Worm (Caenorhabditis elegans): ENCODE results near the gene nipa-1.

Gene nipa-1

ce11 chrIII:3069101-3069500, 57.8 kb downstream of the nipa-1 start (continued):
- TF ChIP-seq F39B2.1 (GFP tag; IDR thresholded peaks at IDR 0.05) (no peak), ccch-3 (GFP tag; optimal IDR thresholded peaks at IDR 0.05) (no peak), him-1 (tag; optimal IDR thresholded peaks at IDR 0.05) (no peak), ekl-4 (GFP tag; IDR thresholded peaks at IDR 0.05) (peak; percentile 81; the same call in 1 of the 2 replicates)

- peak; percentile 59 for TF ChIP-seq tbp1 (GFP tag; optimal IDR thresholded peaks at IDR 0.05)
- no peak for TF ChIP-seq nfyb-1 (GFP tag; IDR thresholded peaks at IDR 0.05)
- TF ChIP-seq mes-4 (tag; optimal IDR thresholded peaks at IDR 0.05), result no peak
- no peak for TF ChIP-seq ama-1 (optimal IDR thresholded peaks at IDR 0.05)
- no peak for TF ChIP-seq ama-1 (GFP tag; optimal IDR thresholded peaks at IDR 0.05)
- TF ChIP-seq F52B5.7 (tag; optimal IDR thresholded peaks at IDR 0.05), result no peak
- no peak for TF ChIP-seq sptf-2 (GFP tag; optimal IDR thresholded peaks at IDR 0.05)
- peak; percentile 71 for TF ChIP-seq efl-1 (GFP tag; optimal IDR thresholded peaks at IDR 0.05)
- TF ChIP-seq mxl-1 (tag; optimal IDR thresholded peaks at IDR 0.05), result no peak
- no peak for TF ChIP-seq nhr-120 (GFP tag; IDR thresholded peaks at IDR 0.05)
- no peak for TF ChIP-seq repo-1 (tag; optimal IDR thresholded peaks at IDR 0.05)
- no peak for TF ChIP-seq zfh-2 (GFP tag; conservative IDR thresholded peaks at IDR 0.05)
- no peak for TF ChIP-seq dpff-1 (tag; optimal IDR thresholded peaks at IDR 0.05)
- no peak for TF ChIP-seq madf-3 (GFP tag; IDR thresholded peaks at IDR 0.05)
- no peak for TF ChIP-seq F55B11.4 (tag; optimal IDR thresholded peaks at IDR 0.05; ENCODE audit: borderline replicate concordance, insufficient read depth)
- no peak for TF ChIP-seq attf-6 (GFP tag; IDR thresholded peaks at IDR 0.05)
- peak; percentile 18 for TF ChIP-seq tlf-1 (GFP tag; optimal IDR thresholded peaks at IDR 0.05)
- TF ChIP-seq sea-2 (GFP tag; IDR thresholded peaks at IDR 0.05), result no peak
- TF ChIP-seq ceh-40 (GFP tag; IDR thresholded peaks at IDR 0.05), result no peak
- TF ChIP-seq nhr-27 (tag; optimal IDR thresholded peaks at IDR 0.05), result no peak
- peak; percentile 45; the same call in 1 of the 2 replicates for TF ChIP-seq rcor-1 (GFP tag; IDR thresholded peaks at IDR 0.05)
- no peak for TF ChIP-seq Y67H2A.10 (GFP tag; conservative IDR thresholded peaks at IDR 0.05)
- TF ChIP-seq ztf-25 (GFP tag; IDR thresholded peaks at IDR 0.05), result no peak
- peak; percentile 87 for TF ChIP-seq dox-1 (GFP tag; IDR thresholded peaks at IDR 0.05)
- no peak for TF ChIP-seq T07F8.4 (tag; optimal IDR thresholded peaks at IDR 0.05)
- TF ChIP-seq tbx-9 (tag; optimal IDR thresholded peaks at IDR 0.05; ENCODE audit: borderline replicate concordance), result no peak
- TF ChIP-seq lin-26 (GFP tag; IDR thresholded peaks at IDR 0.05), result no peak
- no peak for TF ChIP-seq T26A5.8 (tag; optimal IDR thresholded peaks at IDR 0.05)
- TF ChIP-seq F37B4.10 (GFP tag; IDR thresholded peaks at IDR 0.05), result no peak
- no peak for TF ChIP-seq C17E4.6 (GFP tag; IDR thresholded peaks at IDR 0.05)
- no peak for TF ChIP-seq chd-7 (tag; optimal IDR thresholded peaks at IDR 0.05)
- no peak for TF ChIP-seq atf-7 (tag; optimal IDR thresholded peaks at IDR 0.05)
- TF ChIP-seq pha-4 (tag; optimal IDR thresholded peaks at IDR 0.05), result peak; percentile 10
- no peak for TF ChIP-seq somi-1 (GFP tag; optimal IDR thresholded peaks at IDR 0.05)
- TF ChIP-seq zim-3 (tag; optimal IDR thresholded peaks at IDR 0.05), result no peak
- no peak for TF ChIP-seq Y56A3A.18 (GFP tag; IDR thresholded peaks at IDR 0.05)
- no peak for TF ChIP-seq ceh-58 (GFP tag; IDR thresholded peaks at IDR 0.05)
- no peak; the same call in 1 of the 2 replicates for TF ChIP-seq C06A6.2 (GFP tag; conservative IDR thresholded peaks at IDR 0.05)
- TF ChIP-seq rpc-1 (optimal IDR thresholded peaks at IDR 0.05), result peak; percentile 2
- TF ChIP-seq rpc-1 (tag; optimal IDR thresholded peaks at IDR 0.05), result no peak
- no peak for TF ChIP-seq die-1 (tag; optimal IDR thresholded peaks at IDR 0.05)
- peak; percentile 37; the same call in 1 of the 2 replicates for TF ChIP-seq Y95B8A.8 (GFP tag; IDR thresholded peaks at IDR 0.05)
- no peak for TF ChIP-seq Y79H2A.3 (GFP tag; conservative IDR thresholded peaks at IDR 0.05)
- TF ChIP-seq ceh-91 (GFP tag; IDR thresholded peaks at IDR 0.05), result peak; percentile 19; the same call in 1 of the 2 replicates
- peak; percentile 61 for TF ChIP-seq lin-40 (tag; optimal IDR thresholded peaks at IDR 0.05)
- TF ChIP-seq hmg-1.2 (GFP tag; IDR thresholded peaks at IDR 0.05), result peak; percentile 55; the same call in 1 of the 2 replicates
Observed at ce11 chrIII:3067909-3068455, 58.9 kb downstream of the nipa-1 start, which contains the start of gene ubl-1. Gene ubl-1, plus strand, starts transcription at chrIII:3068310.
